Worm (Caenorhabditis elegans) whole organism, mixed stage, embryonic: ENCODE results near the gene nhr-45.

ENCODE experiments used
- bed-3 ChIP-seq: fragments of 200-800 bp; sonication (Bioruptor generic); optimal IDR thresholded peaks from 3 replicates; lab custom pipeline; 2018; ENCODE audit warnings: mild to moderate bottlenecking, missing genetic modification characterization, moderate library complexity, missing compliant biosample characterization
- blmp-1 ChIP-seq: fragments of 150-350 bp; optimal IDR thresholded peaks from 2 replicates; lab custom pipeline; 2014; ENCODE audit warnings: missing biosample characterization, missing genetic modification characterization
- ceh-39 ChIP-seq: fragments of 150-350 bp; optimal IDR thresholded peaks from 2 replicates; lab custom pipeline; 2014; ENCODE audit warnings: missing biosample characterization, missing genetic modification characterization
- ceh-43 ChIP-seq: fragments of 200-800 bp; sonication (Bioruptor generic); optimal IDR thresholded peaks from 2 replicates; lab custom pipeline; 2018; ENCODE audit warnings: mild to moderate bottlenecking, missing genetic modification characterization, moderate library complexity, missing compliant biosample characterization
- ceh-83 ChIP-seq: fragments of 200-800 bp; sonication (Bioruptor generic); optimal IDR thresholded peaks from 2 replicates; lab custom pipeline; 2018; ENCODE audit warnings: mild to moderate bottlenecking, missing genetic modification characterization, missing compliant biosample characterization
- ces-1 ChIP-seq: fragments of 150-350 bp; optimal IDR thresholded peaks from 2 replicates; lab custom pipeline; 2014; ENCODE audit warnings: missing biosample characterization, missing genetic modification reagents, missing genetic modification characterization
- cnd-1 ChIP-seq: fragments of 200-800 bp; sonication (Bioruptor generic); optimal IDR thresholded peaks from 2 replicates; lab custom pipeline; 2018; ENCODE audit warnings: mild to moderate bottlenecking, missing genetic modification characterization, missing compliant biosample characterization
- drap-1 ChIP-seq: fragments of 200-800 bp; sonication (Bioruptor generic); optimal IDR thresholded peaks from 3 replicates; lab custom pipeline; 2018; ENCODE audit warnings: mild to moderate bottlenecking, missing genetic modification characterization, missing compliant biosample characterization
- elt-1 ChIP-seq: sonication (generic microtip); optimal IDR thresholded peaks from 2 replicates; lab custom pipeline; 2017; ENCODE audit warnings: missing genetic modification characterization, mild to moderate bottlenecking, missing compliant biosample characterization, antibody characterized with exemption, moderate library complexity, borderline replicate concordance; ENCODE audit not compliant: insufficient read depth
- elt-3 ChIP-seq: fragments of 150-350 bp; optimal IDR thresholded peaks from 2 replicates; lab custom pipeline; 2014; ENCODE audit warnings: missing biosample characterization, missing genetic modification characterization
- flh-1 ChIP-seq: fragments of 200-800 bp; sonication (Bioruptor generic); optimal IDR thresholded peaks from 2 replicates; lab custom pipeline; 2018; ENCODE audit warnings: mild to moderate bottlenecking, missing genetic modification characterization, moderate library complexity, missing compliant biosample characterization
- ham-2 ChIP-seq: fragments of 200-800 bp; sonication (Bioruptor generic); optimal IDR thresholded peaks from 2 replicates; lab custom pipeline; 2018; ENCODE audit warnings: mild to moderate bottlenecking, missing genetic modification characterization, missing compliant biosample characterization
- hlh-1 ChIP-seq: fragments of 150-350 bp; optimal IDR thresholded peaks from 2 replicates; lab custom pipeline; 2014; ENCODE audit warnings: missing biosample characterization, missing genetic modification reagents, missing genetic modification characterization
- lin-13 ChIP-seq: fragments of 150-350 bp; optimal IDR thresholded peaks from 2 replicates; lab custom pipeline; 2014; ENCODE audit warnings: missing biosample characterization, missing genetic modification characterization
- lsy-2 ChIP-seq: fragments of 150-350 bp; optimal IDR thresholded peaks from 2 replicates; lab custom pipeline; 2014; ENCODE audit warnings: missing biosample characterization, missing genetic modification characterization
- mep-1 ChIP-seq: fragments of 150-350 bp; optimal IDR thresholded peaks from 2 replicates; lab custom pipeline; 2017; ENCODE audit warnings: missing biosample characterization, missing genetic modification reagents, missing genetic modification characterization, inconsistent platforms
- mls-2 ChIP-seq: sonication (generic microtip); optimal IDR thresholded peaks from 2 replicates; lab custom pipeline; 2016; ENCODE audit warnings: mild to moderate bottlenecking, missing genetic modification characterization, moderate library complexity, missing compliant biosample characterization
- nhr-12 ChIP-seq: fragments of 150-350 bp; optimal IDR thresholded peaks from 2 replicates; lab custom pipeline; 2014; ENCODE audit warnings: missing biosample characterization, missing genetic modification characterization
- nhr-2 ChIP-seq: fragments of 150-350 bp; optimal IDR thresholded peaks from 2 replicates; lab custom pipeline; 2014; ENCODE audit warnings: missing biosample characterization, missing genetic modification characterization
- nhr-237 ChIP-seq: fragments of 150-350 bp; optimal IDR thresholded peaks from 2 replicates; lab custom pipeline; 2014; ENCODE audit warnings: missing biosample characterization, missing genetic modification characterization
- nhr-28 ChIP-seq: fragments of 150-350 bp; optimal IDR thresholded peaks from 2 replicates; lab custom pipeline; 2014; ENCODE audit warnings: missing biosample characterization, missing genetic modification characterization
- nhr-76 ChIP-seq: sonication (generic microtip); optimal IDR thresholded peaks from 2 replicates; lab custom pipeline; 2017; ENCODE audit warnings: missing biosample characterization, missing genetic modification characterization
- pha-4 ChIP-seq: fragments of 150-350 bp; optimal IDR thresholded peaks from 2 replicates; lab custom pipeline; 2018; ENCODE audit warnings: missing biosample characterization, missing genetic modification reagents, missing genetic modification characterization
- sem-2 ChIP-seq: fragments of 200-800 bp; sonication (Bioruptor generic); optimal IDR thresholded peaks from 2 replicates; lab custom pipeline; 2018; ENCODE audit warnings: mild to moderate bottlenecking, missing genetic modification characterization, missing compliant biosample characterization
- snpc-4 ChIP-seq: fragments of 150-350 bp; optimal IDR thresholded peaks from 2 replicates; lab custom pipeline; 2014; ENCODE audit warnings: missing biosample characterization, missing genetic modification characterization
- sptf-1 ChIP-seq: sonication (generic microtip); optimal IDR thresholded peaks from 2 replicates; lab custom pipeline; 2017; ENCODE audit warnings: mild to moderate bottlenecking, missing genetic modification characterization, moderate library complexity, missing compliant biosample characterization
- tbx-8 ChIP-seq: fragments of 200-800 bp; sonication (Bioruptor generic); optimal IDR thresholded peaks from 2 replicates; lab custom pipeline; 2018; ENCODE audit warnings: mild to moderate bottlenecking, missing genetic modification characterization, moderate library complexity, missing compliant biosample characterization
- unc-120 ChIP-seq: sonication (generic microtip); optimal IDR thresholded peaks from 2 replicates; lab custom pipeline; 2017; ENCODE audit warnings: missing genetic modification characterization, missing compliant biosample characterization; ENCODE audit not compliant: poor library complexity, severe bottlenecking
- unc-39 ChIP-seq: fragments of 150-350 bp; optimal IDR thresholded peaks from 2 replicates; lab custom pipeline; 2014; ENCODE audit warnings: missing biosample characterization, missing genetic modification characterization
- unc-62 ChIP-seq: fragments of 150-350 bp; optimal IDR thresholded peaks from 2 replicates; lab custom pipeline; 2014; ENCODE audit warnings: missing biosample characterization, missing genetic modification reagents, missing genetic modification characterization
- zip-8 ChIP-seq: fragments of 150-350 bp; optimal IDR thresholded peaks from 2 replicates; lab custom pipeline; 2014; ENCODE audit warnings: missing biosample characterization, missing genetic modification characterization

The nhr-45 gene

DNA sequence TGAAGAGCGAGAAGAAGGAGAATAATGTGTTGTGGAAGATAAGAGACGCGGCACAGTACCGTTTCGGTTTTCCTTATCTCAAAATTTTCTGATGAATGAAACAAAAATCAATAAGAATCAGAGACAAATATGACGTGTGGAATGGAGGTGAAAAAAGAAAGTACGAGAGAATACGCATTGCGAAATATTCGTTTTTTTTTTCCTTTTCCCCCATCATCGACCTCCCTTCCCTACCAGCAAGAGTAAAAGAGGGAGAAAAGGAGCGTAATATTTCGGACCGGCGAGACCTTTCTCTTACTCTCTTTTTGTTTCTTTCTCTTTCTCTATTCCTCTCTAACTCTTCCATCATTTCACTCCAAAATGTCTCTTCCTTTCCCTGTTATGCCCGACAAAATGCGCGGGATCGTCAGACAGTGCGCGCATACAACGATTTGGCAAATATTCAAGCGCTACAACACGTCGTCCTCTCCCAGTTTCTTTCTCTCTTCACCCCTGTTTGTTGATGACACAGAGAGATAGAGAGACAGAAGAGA is 2.2 kb upstream of the nhr-45 start (continued):
- no peak for TF ChIP-seq ces-1 (GFP tag; lab: Kevin White, UChicago)
- TF ChIP-seq unc-39 (tag; lab: Kevin White, UChicago): no peak
- TF ChIP-seq unc-120 (tag; lab: Kevin White, UChicago): peak; percentile 51
- no peak for TF ChIP-seq nhr-28 (tag; lab: Kevin White, UChicago)
- TF ChIP-seq mls-2: no peak
- TF ChIP-seq nhr-12: no peak

DNA sequence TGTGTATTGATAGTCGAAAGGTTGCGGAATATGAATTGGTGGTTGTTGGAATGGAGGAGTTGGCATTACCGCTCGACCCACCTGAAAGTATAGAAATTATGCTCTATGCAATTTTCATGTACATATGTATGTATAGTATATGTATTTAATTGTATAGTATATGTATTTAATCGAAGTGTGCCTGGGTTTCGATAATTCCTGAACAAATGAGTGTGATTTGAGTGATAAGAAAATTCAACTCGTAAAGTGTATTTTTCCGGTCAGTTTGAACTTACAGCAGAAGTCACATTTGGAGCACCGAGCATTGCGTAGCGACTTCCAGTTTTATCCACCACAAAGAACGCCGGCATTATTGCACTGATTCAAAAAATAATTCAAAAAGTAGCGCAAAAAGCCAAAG is 1.4 kb downstream of the nhr-45 start:
- TF ChIP-seq flh-1 (GFP tag; lab: Kevin White, UChicago) (no peak), nhr-237 (tag; lab: Kevin White, UChicago) (no peak), lsy-2 (tag; lab: Kevin White, UChicago) (no peak), tbx-8 (no peak), pha-4 (tag; lab: Kevin White, UChicago) (no peak), snpc-4 (tag; lab: Kevin White, UChicago) (no peak), unc-120 (tag; lab: Kevin White, UChicago) (no peak), elt-3 (tag; lab: Kevin White, UChicago) (no peak), nhr-76 (tag; lab: Kevin White, UChicago) (no peak), lin-13 (tag; lab: Kevin White, UChicago) (no peak), zip-8 (tag; lab: Kevin White, UChicago) (no peak), ces-1 (GFP tag; lab: Kevin White, UChicago) (no peak), mls-2 (no peak), unc-62 (GFP tag; lab: Kevin White, UChicago) (no peak)

DNA sequence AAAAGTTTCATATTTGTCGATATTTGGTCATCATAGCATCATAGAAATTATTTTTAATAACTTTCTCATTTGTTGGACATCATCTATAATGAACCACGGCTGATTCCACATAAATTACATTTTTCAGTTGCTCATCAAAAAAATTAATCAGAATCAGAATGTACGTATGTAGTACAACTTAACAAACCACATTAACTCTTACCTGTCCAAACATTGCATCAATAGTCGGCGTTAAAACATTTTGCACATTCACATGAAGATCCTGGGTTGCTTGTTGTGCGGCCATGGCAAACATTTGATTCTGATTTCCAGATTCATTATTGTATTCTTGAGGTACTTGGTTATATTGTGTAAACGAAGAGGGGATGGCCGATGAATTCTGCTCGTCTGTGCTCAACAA is 1.8 kb downstream of the nhr-45 start:
- TF ChIP-seq snpc-4 (tag; lab: Kevin White, UChicago) (no peak), nhr-28 (tag; lab: Kevin White, UChicago) (no peak), unc-39 (tag; lab: Kevin White, UChicago) (no peak), elt-1 (tag; lab: Kevin White, UChicago) (no peak), mep-1 (tag; lab: Kevin White, UChicago) (no peak), cnd-1 (no peak), mls-2 (no peak), drap-1 (GFP tag; lab: Kevin White, UChicago) (no peak), nhr-76 (tag; lab: Kevin White, UChicago) (no peak), lin-13 (tag; lab: Kevin White, UChicago) (no peak), hlh-1 (tag; lab: Kevin White, UChicago) (no peak), unc-120 (tag; lab: Kevin White, UChicago) (no peak), ceh-43 (GFP tag; lab: Kevin White, UChicago) (no peak), ceh-83 (GFP tag; lab: Kevin White, UChicago) (no peak), bed-3 (GFP tag; lab: Kevin White, UChicago) (no peak), pha-4 (tag; lab: Kevin White, UChicago) (no peak), tbx-8 (no peak)

ce11 chrX:4657577-4657976 is 2.5 kb downstream of the nhr-45 start:
- TF ChIP-seq sem-2 (no peak), zip-8 (tag; lab: Kevin White, UChicago) (no peak), bed-3 (GFP tag; lab: Kevin White, UChicago) (no peak), nhr-12 (no peak), ham-2 (GFP tag; lab: Kevin White, UChicago) (no peak), sptf-1 (no peak), unc-62 (GFP tag; lab: Kevin White, UChicago) (no peak), blmp-1 (tag; lab: Kevin White, UChicago) (no peak), cnd-1 (no peak)
- TF ChIP-seq, all 35 proteins: peak for 0

DNA sequence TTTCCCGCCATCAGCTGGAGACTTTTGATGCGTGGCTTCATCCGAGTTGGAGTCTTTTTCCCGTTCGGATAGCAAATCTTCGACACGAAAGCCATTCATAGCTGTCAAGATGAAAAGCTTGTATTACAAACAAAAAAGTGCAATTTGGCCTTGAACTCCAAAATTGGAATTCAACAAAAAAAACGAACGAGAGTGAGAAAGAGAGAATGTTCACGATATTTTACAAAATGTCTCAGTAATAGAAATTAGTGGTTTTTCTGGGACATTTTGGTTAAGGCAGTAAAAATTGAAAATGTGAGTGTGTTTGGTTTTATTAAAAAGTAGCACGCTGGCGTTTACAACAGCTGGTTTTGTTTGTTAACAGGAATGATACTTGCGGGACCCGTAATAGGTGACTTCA is 6.1 kb downstream of the nhr-45 start, which contains the start of gene ceh-1:
ceh-1 (minus strand) TSS at position 101 of the 400 bp plus-strand sequence.
- TF ChIP-seq tbx-8 (no peak), unc-62 (GFP tag; lab: Kevin White, UChicago) (no peak), cnd-1 (no peak), ceh-43 (GFP tag; lab: Kevin White, UChicago) (no peak), snpc-4 (tag; lab: Kevin White, UChicago) (no peak), lsy-2 (tag; lab: Kevin White, UChicago) (no peak), ceh-39 (no peak), mls-2 (no peak), unc-39 (tag; lab: Kevin White, UChicago) (no peak), nhr-2 (tag; lab: Kevin White, UChicago) (no peak)
- TF ChIP-seq, all 35 proteins: peak for 0
